Fruit fly (Drosophila melanogaster) whole organism, embryonic: ENCODE measurements around the gene Mbs.

Experiments
- Abd-B ChIP-seq: fragments of 200-800 bp; sonication (Bioruptor generic); optimal IDR thresholded peaks from 2 replicates; lab custom pipeline; 2018; ENCODE audit warnings: missing biosample characterization, mild to moderate bottlenecking, missing genetic modification characterization, moderate library complexity
- Bdp1 ChIP-seq: fragments of 200-800 bp; sonication (Bioruptor generic); optimal IDR thresholded peaks from 3 replicates; lab custom pipeline; 2016; ENCODE audit warnings: missing biosample characterization, missing genetic modification characterization
- Blimp-1 ChIP-seq: fragments of 200-800 bp; sonication (Bioruptor generic); optimal IDR thresholded peaks from 3 replicates; lab custom pipeline; 2018; ENCODE audit warnings: missing biosample characterization, missing genetic modification characterization, mild to moderate bottlenecking, moderate library complexity, missing genetic modification reagents
- CG10321 ChIP-seq: fragments of 200-800 bp; sonication (Bioruptor generic); IDR thresholded peaks from 2 replicates; pipeline ENCODE4 v1.3.6; 2022; ENCODE audit warnings: missing biosample characterization, missing genetic modification characterization
- CG10959 ChIP-seq: fragments of 200-800 bp; sonication (Bioruptor generic); IDR thresholded peaks from 2 replicates; pipeline ENCODE4 v1.3.6; 2022; ENCODE audit warnings: missing biosample characterization, missing genetic modification characterization
- CG11247 ChIP-seq: fragments of 200-800 bp; sonication (Bioruptor generic); IDR thresholded peaks from 2 replicates; pipeline ENCODE4 v1.3.6; 2022; ENCODE audit warnings: missing biosample characterization, missing genetic modification characterization
- CG11456 ChIP-seq: fragments of 200-800 bp; sonication (Bioruptor generic); IDR thresholded peaks from 3 replicates; pipeline ENCODE4 v1.3.6; 2022; ENCODE audit warnings: missing biosample characterization, missing genetic modification characterization
- CG11695 ChIP-seq: fragments of 200-800 bp; sonication (Bioruptor generic); IDR thresholded peaks from 3 replicates; pipeline ENCODE4 v1.3.6; 2022; ENCODE audit warnings: missing biosample characterization, missing genetic modification characterization
- CG13287 ChIP-seq: fragments of 200-800 bp; sonication (Bioruptor generic); IDR thresholded peaks from 2 replicates; pipeline ENCODE4 v1.3.6; 2022; ENCODE audit warnings: missing biosample characterization, missing genetic modification characterization; ENCODE audit not compliant: partially characterized antibody
- CG13296 ChIP-seq: fragments of 200-800 bp; sonication (Bioruptor generic); optimal IDR thresholded peaks from 3 replicates; lab custom pipeline; 2018; ENCODE audit warnings: missing biosample characterization, mild to moderate bottlenecking, missing genetic modification characterization
- CG14014 ChIP-seq: fragments of 200-800 bp; sonication (Bioruptor generic); IDR thresholded peaks from 2 replicates; pipeline ENCODE4 v1.3.6; 2022; ENCODE audit warnings: missing biosample characterization, missing genetic modification characterization
- CG14965 ChIP-seq: fragments of 200-800 bp; sonication (Bioruptor generic); optimal IDR thresholded peaks from 2 replicates; lab custom pipeline; 2016; ENCODE audit warnings: missing biosample characterization, missing genetic modification characterization, borderline replicate concordance
- CG15514 ChIP-seq: fragments of 200-800 bp; sonication (Bioruptor generic); optimal IDR thresholded peaks from 3 replicates; lab custom pipeline; 2017; ENCODE audit warnings: missing biosample characterization, missing genetic modification characterization, mild to moderate bottlenecking, moderate library complexity, missing genetic modification reagents
- CG17186 ChIP-seq: fragments of 200-800 bp; sonication (Bioruptor generic); optimal IDR thresholded peaks from 3 replicates; lab custom pipeline; 2017; ENCODE audit warnings: missing biosample characterization, missing genetic modification reagents, missing genetic modification characterization
- CG17359 ChIP-seq: fragments of 200-800 bp; sonication (Bioruptor generic); optimal IDR thresholded peaks from 3 replicates; lab custom pipeline; 2018; ENCODE audit warnings: missing biosample characterization, mild to moderate bottlenecking, missing genetic modification characterization, moderate library complexity
- CG33557 ChIP-seq: fragments of 200-800 bp; sonication (Bioruptor generic); optimal IDR thresholded peaks from 2 replicates; lab custom pipeline; 2019; ENCODE audit warnings: missing biosample characterization, mild to moderate bottlenecking, missing genetic modification characterization, moderate library complexity
- CG3407 ChIP-seq: fragments of 200-800 bp; sonication (Bioruptor generic); optimal IDR thresholded peaks from 2 replicates; lab custom pipeline; 2018; ENCODE audit warnings: missing biosample characterization, mild to moderate bottlenecking, missing genetic modification characterization
- CG6175 ChIP-seq: fragments of 200-800 bp; sonication (Bioruptor generic); IDR thresholded peaks from 3 replicates; pipeline ENCODE4 v1.3.6; 2022; ENCODE audit warnings: missing biosample characterization, missing genetic modification characterization
- CG6272 ChIP-seq: fragments of 200-800 bp; sonication (Bioruptor generic); IDR thresholded peaks from 2 replicates; pipeline ENCODE4 v1.3.6; 2022; ENCODE audit warnings: missing biosample characterization, missing genetic modification characterization
- CG7556 ChIP-seq: fragments of 200-800 bp; sonication (Bioruptor generic); optimal IDR thresholded peaks from 2 replicates; lab custom pipeline; 2017; ENCODE audit warnings: missing biosample characterization, mild to moderate bottlenecking, missing genetic modification characterization
- CG7928 ChIP-seq: fragments of 200-800 bp; sonication (Bioruptor generic); optimal IDR thresholded peaks from 2 replicates; lab custom pipeline; 2017; ENCODE audit warnings: missing biosample characterization, mild to moderate bottlenecking, missing genetic modification characterization
- CG9437 ChIP-seq: fragments of 200-800 bp; sonication (Bioruptor generic); optimal IDR thresholded peaks from 2 replicates; lab custom pipeline; 2018; ENCODE audit warnings: missing biosample characterization, mild to moderate bottlenecking, missing genetic modification characterization
- CG9797 ChIP-seq: fragments of 200-800 bp; sonication (Bioruptor generic); optimal IDR thresholded peaks from 3 replicates; lab custom pipeline; 2018; ENCODE audit warnings: missing biosample characterization, mild to moderate bottlenecking, missing genetic modification characterization
- Elba2 ChIP-seq: fragments of 200-800 bp; sonication (Bioruptor generic); optimal IDR thresholded peaks from 3 replicates; lab custom pipeline; 2016; ENCODE audit warnings: missing biosample characterization, missing genetic modification characterization
- H15 ChIP-seq: fragments of 200-800 bp; sonication (Bioruptor generic); IDR thresholded peaks from 3 replicates; pipeline ENCODE4 v1.3.6; 2022; ENCODE audit warnings: missing biosample characterization, missing genetic modification characterization
- Hr78 ChIP-seq, 2 experiments: fragments of 200-800 bp in 1 of 2; fragments of >200 bp in 1 of 2; sonication (Bioruptor generic) in 1 of 2; optimal IDR thresholded peaks; 2 replicates each; lab custom pipeline; 2017 to 2019; ENCODE audit warnings: missing biosample characterization in 2 of 2, missing genetic modification characterization in 2 of 2, mild to moderate bottlenecking in 1 of 2, moderate library complexity in 1 of 2
- Nf-YC ChIP-seq: fragments of 200-800 bp; optimal IDR thresholded peaks from 3 replicates; lab custom pipeline; 2019; ENCODE audit warnings: missing biosample characterization, mild to moderate bottlenecking, missing genetic modification characterization, moderate library complexity
- Poxn ChIP-seq: fragments of 200-800 bp; sonication (Bioruptor generic); IDR thresholded peaks from 2 replicates; pipeline ENCODE4 v1.3.6; 2022; ENCODE audit warnings: missing biosample characterization, missing genetic modification characterization
- Sox100B ChIP-seq: fragments of 200-800 bp; sonication (Bioruptor generic); optimal IDR thresholded peaks from 3 replicates; lab custom pipeline; 2018; ENCODE audit warnings: missing biosample characterization, mild to moderate bottlenecking, missing genetic modification characterization
- Spps ChIP-seq: fragments of 200-800 bp; sonication (Bioruptor generic); optimal IDR thresholded peaks from 2 replicates; lab custom pipeline; 2018; ENCODE audit warnings: missing biosample characterization, mild to moderate bottlenecking, missing genetic modification characterization
- Sry-δ ChIP-seq: fragments of 200-800 bp; sonication (Bioruptor generic); optimal IDR thresholded peaks from 2 replicates; lab custom pipeline; 2016; ENCODE audit warnings: missing biosample characterization, missing genetic modification characterization
- Stat92E ChIP-seq, 3 experiments: fragments of >200 bp in 2 of 3; fragments of 200-800 bp in 1 of 3; sonication (Bioruptor generic) in 1 of 3; optimal IDR thresholded peaks; 2 replicates each; lab custom pipeline; 2017 to 2019; ENCODE audit warnings: missing biosample characterization in 3 of 3, missing genetic modification characterization in 3 of 3, mild to moderate bottlenecking in 1 of 3, moderate library complexity in 1 of 3
- Xrp1 ChIP-seq: fragments of 200-800 bp; sonication (Bioruptor generic); IDR thresholded peaks from 2 replicates; pipeline ENCODE4 v1.3.6; 2022; ENCODE audit warnings: missing biosample characterization, missing genetic modification characterization
- abd-A ChIP-seq: fragments of 200-800 bp; sonication (Bioruptor generic); optimal IDR thresholded peaks from 3 replicates; lab custom pipeline; 2019; ENCODE audit warnings: missing biosample characterization, mild to moderate bottlenecking, missing genetic modification characterization, moderate library complexity
- ase ChIP-seq: fragments of 200-800 bp; sonication (Bioruptor generic); IDR thresholded peaks from 3 replicates; pipeline ENCODE4 v1.3.6; 2022; ENCODE audit warnings: missing biosample characterization, missing genetic modification characterization
- cg ChIP-seq: fragments of 200-800 bp; sonication (Bioruptor generic); optimal IDR thresholded peaks from 3 replicates; lab custom pipeline; 2019; ENCODE audit warnings: missing biosample characterization, mild to moderate bottlenecking, missing genetic modification characterization, moderate library complexity
- chif ChIP-seq, 2 experiments: fragments of 200-800 bp; sonication (Bioruptor generic); optimal IDR thresholded peaks; 3 replicates each; lab custom pipeline; 2016; ENCODE audit warnings: missing biosample characterization in 2 of 2, missing genetic modification characterization in 2 of 2
- ewg ChIP-seq: fragments of 200-800 bp; sonication (Bioruptor generic); optimal IDR thresholded peaks from 3 replicates; lab custom pipeline; 2017; ENCODE audit warnings: mild to moderate bottlenecking, missing biosample characterization, missing genetic modification reagents, missing genetic modification characterization
- ftz-f1 ChIP-seq: fragments of 200-800 bp; sonication (Bioruptor generic); optimal IDR thresholded peaks from 2 replicates; lab custom pipeline; 2016; ENCODE audit warnings: missing biosample characterization, missing genetic modification characterization
- gcm ChIP-seq: fragments of 200-800 bp; sonication (Bioruptor generic); optimal IDR thresholded peaks from 2 replicates; lab custom pipeline; 2019; ENCODE audit warnings: missing biosample characterization, mild to moderate bottlenecking, missing genetic modification characterization, moderate library complexity
- klu ChIP-seq: fragments of 200-800 bp; sonication (Bioruptor generic); IDR thresholded peaks from 2 replicates; pipeline ENCODE4 v1.3.6; 2022; ENCODE audit warnings: missing biosample characterization, missing genetic modification characterization
- nom ChIP-seq: fragments of 200-800 bp; sonication (Bioruptor generic); optimal IDR thresholded peaks from 2 replicates; lab custom pipeline; 2017; ENCODE audit warnings: missing biosample characterization, missing genetic modification characterization, mild to moderate bottlenecking, moderate library complexity, missing genetic modification reagents
- oc ChIP-seq: fragments of 200-800 bp; sonication (Bioruptor generic); optimal IDR thresholded peaks from 2 replicates; lab custom pipeline; 2018; ENCODE audit warnings: missing biosample characterization, mild to moderate bottlenecking, missing genetic modification characterization, moderate library complexity
- pnt ChIP-seq: fragments of 200-800 bp; sonication (Bioruptor generic); optimal IDR thresholded peaks from 3 replicates; lab custom pipeline; 2016; ENCODE audit warnings: missing biosample characterization, missing genetic modification characterization
- sc ChIP-seq, 3 experiments: fragments of >200 bp in 2 of 3; fragments of 200-800 bp in 1 of 3; sonication (Bioruptor generic) in 1 of 3; optimal IDR thresholded peaks; 2 replicates in 2 of 3; 3 replicates in 1 of 3; lab custom pipeline; 2017; ENCODE audit warnings: mild to moderate bottlenecking in 1 of 3, missing biosample characterization in 1 of 3, missing genetic modification characterization in 1 of 3, missing genetic modification reagents in 1 of 3
- sd ChIP-seq: fragments of 200-800 bp; sonication (Bioruptor generic); optimal IDR thresholded peaks from 3 replicates; lab custom pipeline; 2018; ENCODE audit warnings: missing biosample characterization, mild to moderate bottlenecking, missing genetic modification characterization, moderate library complexity
- slbo ChIP-seq: fragments of 200-800 bp; sonication (Bioruptor generic); IDR thresholded peaks from 2 replicates; pipeline ENCODE4 v1.3.6; 2022; ENCODE audit warnings: missing biosample characterization, missing genetic modification characterization
- so ChIP-seq: fragments of 200-800 bp; sonication (Bioruptor generic); IDR thresholded peaks from 3 replicates; pipeline ENCODE4 v1.3.6; 2022; ENCODE audit warnings: missing biosample characterization, missing genetic modification characterization
- trh ChIP-seq: fragments of 200-800 bp; sonication (Bioruptor generic); optimal IDR thresholded peaks from 2 replicates; lab custom pipeline; 2016; ENCODE audit warnings: missing biosample characterization, missing genetic modification characterization

Mbs gene

dm6 chr3L:16087323-16087816 is 35.6 kb downstream of the Mbs start, which contains the start of gene Tasp1 (continued):
- TF ChIP-seq H15 (GFP tag; lab: Robert Waterston, UW) (no peak), CG14965 (GFP tag; lab: Kevin White, UChicago) (no peak), so (GFP tag; lab: Robert Waterston, UW) (peak; percentile 61; the same call in 1 of the 3 replicates), CG10959 (GFP tag; lab: Robert Waterston, UW) (0 out of 2 replicates have a peak, but pooled peaks have one; percentile 6), nom (GFP tag; lab: Kevin White, UChicago) (no peak), CG6175 (GFP tag; lab: Robert Waterston, UW) (no peak), Hr78 (GFP tag; optimal IDR thresholded peaks at IDR 0.05; lab: Kevin White, UChicago) (no peak), pnt (GFP tag; lab: Kevin White, UChicago) (no peak), CG13296 (GFP tag; lab: Kevin White, UChicago) (peak; percentile 55), Bdp1 (GFP tag; lab: Kevin White, UChicago) (peak; percentile 20), CG11695 (GFP tag; lab: Robert Waterston, UW) (peak; percentile 55; the same call in 2 of the 3 replicates), Abd-B (no peak), Sry-δ (GFP tag; lab: Kevin White, UChicago) (no peak), trh (GFP tag; lab: Kevin White, UChicago) (no peak), Stat92E (GFP tag; optimal IDR thresholded peaks at IDR 0.05; lab: Kevin White, UChicago) (peak in 1 of 3 experiments; percentile 33), Poxn (GFP tag; lab: Robert Waterston, UW) (no peak), abd-A (no peak), slbo (peak; percentile 80), CG9437 (peak; percentile 47), ase (peak; percentile 46; the same call in 1 of the 3 replicates), CG7556 (GFP tag; lab: Kevin White, UChicago) (no peak), Blimp-1 (GFP tag; lab: Kevin White, UChicago) (no peak), CG9797 (peak; percentile 82), CG3407 (GFP tag; lab: Kevin White, UChicago) (no peak), Elba2 (GFP tag; lab: Kevin White, UChicago) (no peak), ewg (GFP tag; lab: Kevin White, UChicago) (peak; percentile 39), CG17359 (tag; lab: Kevin White, UChicago) (peak; percentile 60), CG10321 (GFP tag; lab: Robert Waterston, UW) (no peak), CG33557 (GFP tag; lab: Kevin White, UChicago) (peak; percentile 18), CG13287 (GFP tag; lab: Robert Waterston, UW) (peak; percentile 46; the same call in 1 of the 2 replicates), CG6272 (GFP tag; lab: Robert Waterston, UW) (no peak), CG14014 (peak; percentile 63; the same call in 1 of the 2 replicates), chif (GFP tag; optimal IDR thresholded peaks at IDR 0.05; lab: Kevin White, UChicago) (no peak), sc (optimal IDR thresholded peaks at IDR 0.05; lab: Kevin White, UChicago) (no peak), sc (GFP tag; optimal IDR thresholded peaks at IDR 0.05; lab: Kevin White, UChicago) (no peak), Spps (tag; lab: Kevin White, UChicago) (peak; percentile 16), CG7928 (GFP tag; lab: Kevin White, UChicago) (no peak), klu (GFP tag; lab: Robert Waterston, UW) (no peak), CG11247 (peak; percentile 57; the same call in 1 of the 2 replicates), cg (GFP tag; lab: Kevin White, UChicago) (no peak), CG15514 (GFP tag; lab: Kevin White, UChicago) (peak; percentile 58), CG17186 (GFP tag; lab: Kevin White, UChicago) (peak; percentile 5), Sox100B (GFP tag; lab: Kevin White, UChicago) (peak; percentile 54), gcm (GFP tag; lab: Kevin White, UChicago) (no peak), Nf-YC (tag; lab: Kevin White, UChicago) (no peak), CG11456 (GFP tag; lab: Robert Waterston, UW) (no peak), sd (peak; percentile 86), oc (no peak), ftz-f1 (no peak), Xrp1 (peak; percentile 79)
